Worm (Caenorhabditis elegans) whole organism, L3 larva: ENCODE measurements around the gene ZK180.7.

Source experiments
- ceh-82 ChIP-seq: fragments of 150-350 bp; optimal IDR thresholded peaks from 2 replicates; lab custom pipeline; 2014; ENCODE audit warnings: missing biosample characterization, missing genetic modification characterization
- elt-1 ChIP-seq: fragments of 150-350 bp; optimal IDR thresholded peaks from 2 replicates; lab custom pipeline; 2014; ENCODE audit warnings: missing biosample characterization, missing genetic modification characterization
- elt-3 ChIP-seq, 3 experiments: fragments of 150-350 bp in 1 of 3; sonication (generic microtip) in 2 of 3; optimal IDR thresholded peaks; 2 replicates in 2 of 3; 4 replicates in 1 of 3; lab custom pipeline; 2014 to 2017; ENCODE audit warnings: missing biosample characterization in 3 of 3, missing genetic modification characterization in 3 of 3
- fkh-10 ChIP-seq: sonication (generic microtip); optimal IDR thresholded peaks from 2 replicates; lab custom pipeline; 2017; ENCODE audit warnings: missing biosample characterization, missing genetic modification reagents, missing genetic modification characterization
- fos-1 ChIP-seq: fragments of 150-350 bp; optimal IDR thresholded peaks from 2 replicates; lab custom pipeline; 2014; ENCODE audit warnings: missing biosample characterization, missing genetic modification characterization
- nhr-11 ChIP-seq: fragments of 150-350 bp; optimal IDR thresholded peaks from 2 replicates; lab custom pipeline; 2014; ENCODE audit warnings: missing biosample characterization, missing genetic modification characterization
- nhr-23 ChIP-seq: fragments of 150-350 bp; optimal IDR thresholded peaks from 2 replicates; lab custom pipeline; 2014; ENCODE audit warnings: missing biosample characterization, missing genetic modification reagents, missing genetic modification characterization
- nhr-237 ChIP-seq: fragments of 150-350 bp; optimal IDR thresholded peaks from 2 replicates; lab custom pipeline; 2014; ENCODE audit warnings: missing biosample characterization, missing genetic modification characterization
- nhr-28 ChIP-seq: fragments of 150-350 bp; optimal IDR thresholded peaks from 2 replicates; lab custom pipeline; 2014; ENCODE audit warnings: missing biosample characterization, missing genetic modification characterization
- nhr-76 ChIP-seq: fragments of 150-350 bp; sonication (generic microtip); optimal IDR thresholded peaks from 5 replicates; lab custom pipeline; 2014; ENCODE audit warnings: missing biosample characterization, missing genetic modification characterization
- nhr-77 ChIP-seq: fragments of 150-350 bp; optimal IDR thresholded peaks from 2 replicates; lab custom pipeline; 2014; ENCODE audit warnings: missing biosample characterization, missing genetic modification characterization
- pha-4 ChIP-seq: fragments of 150-350 bp; optimal IDR thresholded peaks from 2 replicates; lab custom pipeline; 2014; ENCODE audit warnings: missing biosample characterization, missing genetic modification reagents, missing genetic modification characterization
- snpc-4 ChIP-seq: fragments of 150-350 bp; optimal IDR thresholded peaks from 2 replicates; lab custom pipeline; 2014; ENCODE audit warnings: missing biosample characterization, missing genetic modification characterization
- zag-1 ChIP-seq: fragments of 150-350 bp; optimal IDR thresholded peaks from 2 replicates; lab custom pipeline; 2014; ENCODE audit warnings: missing biosample characterization, missing genetic modification characterization

DNA sequence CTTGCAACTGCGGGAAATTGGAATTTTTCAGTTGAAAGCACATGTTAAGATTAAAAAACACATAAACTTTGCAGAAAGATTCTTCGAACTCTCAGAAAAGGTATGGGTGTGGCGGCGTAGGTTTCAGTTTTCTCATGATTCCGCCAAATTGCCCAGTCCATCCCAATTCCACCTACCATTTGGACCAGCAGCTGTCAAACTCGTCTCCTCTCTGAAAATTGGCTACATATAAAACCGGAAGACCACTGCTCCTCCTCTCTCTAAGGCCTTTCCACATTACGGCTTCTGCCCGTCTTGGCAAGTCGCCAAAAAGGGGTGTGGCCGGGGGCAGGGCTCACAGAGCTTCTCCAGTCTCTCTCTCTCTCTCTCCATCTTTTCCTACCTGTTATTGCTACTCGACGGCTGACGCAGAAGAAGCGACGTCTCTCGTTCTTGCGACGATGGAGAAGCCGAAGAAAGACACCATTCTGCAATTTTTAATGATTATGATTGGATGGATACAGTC, at the start of gene ZK180.7:
- TF ChIP-seq pha-4 (tag; lab: Kevin White, UChicago): no peak
- TF ChIP-seq ceh-82: no peak
- TF ChIP-seq elt-1 (tag; lab: Kevin White, UChicago): no peak
- TF ChIP-seq nhr-11 (tag; lab: Kevin White, UChicago): no peak
- no peak for TF ChIP-seq elt-3 (tag; optimal IDR thresholded peaks at IDR 0.05; lab: Kevin White, UChicago)
- TF ChIP-seq fos-1 (tag; lab: Kevin White, UChicago): no peak
- TF ChIP-seq nhr-23 (tag; lab: Kevin White, UChicago): no peak
- no peak for TF ChIP-seq nhr-76 (tag; lab: Kevin White, UChicago)
- no peak for TF ChIP-seq nhr-28 (tag; lab: Kevin White, UChicago)
- TF ChIP-seq nhr-77 (tag; lab: Kevin White, UChicago): no peak
- TF ChIP-seq zag-1: no peak
- TF ChIP-seq snpc-4 (tag; lab: Kevin White, UChicago): no peak
- TF ChIP-seq nhr-237 (tag; lab: Kevin White, UChicago): no peak
- TF ChIP-seq fkh-10 (GFP tag; lab: Kevin White, UChicago): no peak
